Fruit fly (Drosophila melanogaster): Measurements from ENCODE around the gene CG3285.

DNA sequence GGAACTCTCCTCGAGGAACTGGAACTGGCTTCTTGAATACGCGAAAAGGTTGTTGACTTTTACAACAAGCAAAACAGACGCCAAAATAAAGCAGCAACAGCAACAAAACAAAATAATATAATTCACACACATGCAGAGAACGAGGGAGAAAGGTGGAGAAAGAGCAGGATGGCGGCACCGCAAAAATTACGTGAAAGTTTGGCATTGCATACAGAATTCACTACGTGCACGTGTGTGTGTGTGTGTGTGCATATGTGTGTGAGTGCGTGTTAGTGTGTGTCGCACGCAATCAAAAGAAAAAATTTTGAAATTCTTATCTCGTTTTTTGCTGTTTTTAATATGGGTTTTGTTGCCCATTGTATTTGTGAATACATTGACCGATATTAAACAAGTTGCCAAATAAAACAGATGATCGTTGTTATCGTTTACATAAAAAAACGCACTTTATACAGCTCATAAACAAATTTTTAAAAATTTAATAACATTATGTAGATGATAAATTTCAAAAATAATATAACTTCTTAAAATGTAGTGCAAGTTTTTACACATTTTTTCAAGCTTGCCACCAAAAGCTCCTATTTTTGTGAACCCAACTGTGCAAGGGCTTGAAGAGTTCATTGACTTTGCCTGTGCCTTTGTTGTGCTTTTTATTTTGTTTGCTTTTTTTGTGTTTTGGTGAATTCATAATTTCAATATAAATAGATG lies 10.7 kb downstream of the CG3285 start:
- TF ChIP-seq CG8478 (optimal IDR thresholded peaks at IDR 0.05): no peak
- no peak for TF ChIP-seq usp (GFP tag; optimal IDR thresholded peaks at IDR 0.05)
- TF ChIP-seq psq (optimal IDR thresholded peaks at IDR 0.05): no peak
- TF ChIP-seq Dll (optimal IDR thresholded peaks at IDR 0.05): no peak
- TF ChIP-seq pan (optimal IDR thresholded peaks at IDR 0.05): no peak
- peak; percentile 10 to 68 for TF ChIP-seq EcR (GFP tag; optimal IDR thresholded peaks at IDR 0.05)

All from whole organism.